Fruit fly (Drosophila melanogaster) whole organism, larva: ENCODE measurements around the gene mRpS35.
A peak's percentile ranks its signal among the peaks of the same experiment; 100 is the strongest.

Experiments
- noc ChIP-seq: fragments of 200-800 bp; sonication (Bioruptor generic); optimal IDR thresholded peaks from 3 replicates; lab custom pipeline; 2019; ENCODE audit warnings: missing biosample characterization, mild to moderate bottlenecking, missing genetic modification characterization, moderate library complexity

The mRpS35 gene

DNA sequence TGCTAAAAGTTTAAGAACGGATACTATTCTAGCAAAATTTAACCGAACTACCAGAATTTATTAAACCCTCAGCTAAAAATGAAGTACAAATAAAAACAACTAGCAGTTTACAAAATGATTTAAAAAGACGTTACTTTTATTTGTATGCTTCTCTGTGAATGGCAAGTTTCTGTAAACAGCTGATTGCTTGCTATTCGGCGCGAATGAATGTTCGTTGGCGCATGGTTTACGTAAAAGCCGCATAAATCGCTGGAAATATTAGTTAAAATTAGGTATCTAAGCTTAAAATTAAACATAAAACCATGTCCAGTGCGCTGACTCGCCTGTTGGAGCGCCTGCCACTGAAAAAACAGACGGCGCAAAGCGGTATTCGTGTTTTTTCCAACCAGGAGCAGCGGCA is at the start of gene mRpS35:
Gene mRpS35, plus strand, starts transcription at position 189 of the 400 bp plus-strand sequence.
- TF ChIP-seq noc, result no peak

DNA sequence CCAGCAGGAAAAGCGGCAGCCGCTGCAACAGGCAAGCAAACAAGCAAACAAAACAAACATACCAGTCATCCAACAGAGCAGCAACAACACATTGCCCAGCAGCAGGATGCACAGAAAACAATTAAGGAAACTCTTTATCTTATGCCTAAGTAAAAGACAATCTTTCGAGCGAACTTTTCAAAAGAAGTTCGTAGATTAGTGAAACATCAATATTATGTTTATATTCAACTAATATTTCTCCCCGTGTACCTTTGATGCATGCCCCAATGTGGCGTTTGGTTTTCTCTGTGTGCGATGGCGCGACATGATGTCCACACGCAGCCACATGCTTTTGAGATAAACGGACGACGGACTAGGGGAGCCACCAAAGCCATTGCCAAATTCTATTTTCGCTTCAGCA is 49.8 kb upstream of the mRpS35 start:
- no peak for TF ChIP-seq noc

dm6 chr3L:2733208-2733607 is 47.5 kb upstream of the mRpS35 start:
- TF ChIP-seq noc, result peak; percentile 45

DNA sequence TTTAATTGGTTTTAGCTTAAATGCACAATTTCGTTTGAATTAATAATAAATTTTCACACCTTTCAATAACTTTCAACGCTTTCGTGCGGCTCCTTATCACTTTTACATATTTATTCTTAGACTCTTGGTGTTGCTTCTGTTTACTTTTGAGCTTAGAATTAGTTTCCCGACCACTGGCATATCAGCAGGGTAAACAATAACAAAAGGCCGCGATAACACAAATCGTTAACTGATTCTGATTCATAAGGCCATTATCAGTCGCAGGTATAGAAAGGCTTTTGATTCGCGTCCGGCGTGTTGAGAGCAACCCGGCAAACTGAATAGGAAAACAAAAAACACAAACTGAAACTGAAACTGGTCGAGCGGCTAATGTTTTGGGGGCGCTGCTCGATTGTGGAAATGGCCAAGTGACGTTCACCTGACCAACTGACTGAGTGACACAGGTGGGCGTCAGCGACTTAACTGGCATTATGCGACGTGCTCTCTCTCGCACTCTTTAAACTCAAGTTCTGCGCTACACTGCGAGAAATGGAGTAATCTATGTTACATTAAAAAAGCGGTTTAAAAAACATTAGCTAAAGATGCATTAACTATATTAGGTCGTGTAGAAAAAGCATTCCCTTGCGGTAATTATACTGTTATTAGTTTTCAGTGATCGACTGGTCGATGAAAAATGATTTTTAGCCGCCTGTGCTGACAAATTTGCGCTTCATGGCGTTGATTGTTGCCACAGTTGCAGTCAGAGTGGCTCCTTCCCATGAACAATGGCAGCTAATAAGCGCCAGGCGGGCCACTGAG is 46.1 kb upstream of the mRpS35 start:
- TF ChIP-seq noc, result no peak

- TF ChIP-seq noc, result no peak
These were observed 41.2 kb upstream of the mRpS35 start, which contains the start of gene Acp62F for dm6 chr3L:2739450-2739849. Gene Acp62F, plus strand, starts transcription at chr3L:2739750.

dm6 chr3L:2743755-2744154 is 36.9 kb upstream of the mRpS35 start:
- no peak for TF ChIP-seq noc

dm6 chr3L:2744963-2745362 is 35.7 kb upstream of the mRpS35 start:
- no peak for TF ChIP-seq noc

dm6 chr3L:2745698-2746410 is 34.8 kb upstream of the mRpS35 start:
- TF ChIP-seq noc, result no peak

dm6 chr3L:2748359-2748758 is 32.3 kb upstream of the mRpS35 start:
- TF ChIP-seq noc, result no peak

dm6 chr3L:2762122-2762521 is 18.6 kb upstream of the mRpS35 start:
- no peak for TF ChIP-seq noc

- TF ChIP-seq noc, result no peak
These were observed 16.9 kb upstream of the mRpS35 start for dm6 chr3L:2763762-2764161.

DNA sequence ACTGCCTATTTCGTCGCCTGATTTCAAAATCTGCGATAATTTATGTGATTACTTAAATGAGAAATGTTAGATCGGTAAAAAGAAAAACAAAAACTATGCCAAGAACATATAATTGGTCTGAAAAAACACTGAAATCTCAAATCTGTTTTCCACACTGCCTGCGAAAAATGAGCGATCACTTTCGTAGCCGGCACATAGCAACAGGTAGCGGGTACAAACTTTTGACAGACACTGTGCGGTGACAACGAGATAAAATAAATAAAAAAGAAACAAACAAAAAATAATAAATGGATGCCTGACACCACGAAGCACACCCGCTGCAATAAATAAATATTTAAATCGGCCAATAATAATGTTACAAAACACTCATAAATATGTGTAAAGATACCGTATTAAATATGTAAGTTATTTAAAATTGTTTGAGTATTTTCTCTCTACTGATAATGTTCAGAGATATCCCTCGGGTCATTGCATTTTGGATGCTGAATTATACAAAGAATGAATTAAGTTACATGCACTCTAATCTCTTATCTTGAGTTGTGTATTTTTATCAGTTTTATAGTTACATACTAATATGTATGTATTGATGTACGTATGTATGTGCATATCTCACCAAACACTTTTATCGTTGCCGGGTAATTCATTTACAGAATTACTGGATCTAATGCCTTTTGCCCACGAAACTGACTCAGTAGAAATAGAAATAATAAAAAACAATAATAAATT is 15.5 kb upstream of the mRpS35 start:
- TF ChIP-seq noc, result no peak

- TF ChIP-seq noc, result no peak
These were observed 14.9 kb upstream of the mRpS35 start for dm6 chr3L:2765794-2766268.

DNA sequence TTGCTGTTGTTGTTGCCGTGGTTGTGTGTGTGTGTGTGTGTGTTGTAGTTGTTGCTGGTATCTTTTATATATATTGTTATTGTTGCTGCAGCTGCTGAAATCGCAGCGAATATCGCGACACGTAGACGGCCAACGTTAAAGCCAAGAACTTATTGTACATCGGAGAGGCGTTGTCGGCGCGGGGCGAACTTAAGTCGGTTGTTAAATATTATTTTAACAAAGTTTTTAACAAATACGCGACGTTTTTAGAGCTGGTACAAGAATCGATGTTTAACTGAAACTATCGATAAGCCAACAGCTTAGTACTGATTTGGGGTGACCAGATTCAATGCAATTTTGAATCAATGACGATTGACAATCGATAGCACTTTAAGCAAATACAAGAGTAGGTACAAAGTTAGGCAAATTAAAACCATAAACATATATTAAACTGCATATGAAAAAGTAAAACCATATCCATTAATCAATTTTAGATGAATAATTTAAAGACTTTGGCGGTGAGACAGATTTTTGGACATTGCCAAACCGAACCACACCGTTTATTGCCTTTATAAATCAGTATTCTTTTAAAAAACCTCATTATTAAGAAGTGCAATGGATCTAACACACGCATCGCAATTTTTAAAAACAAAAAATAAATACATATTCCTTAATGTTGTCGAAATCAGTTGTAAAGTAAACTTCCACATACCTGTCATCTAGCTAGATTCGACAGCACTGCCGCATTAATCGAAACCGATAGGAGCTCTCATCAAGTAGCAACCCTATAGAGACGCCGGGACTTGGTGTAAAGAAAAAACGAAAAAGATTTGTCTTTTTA is 14.2 kb upstream of the mRpS35 start, which contains the start of the genes Mrtf and Non2:
Gene Mrtf, minus strand, starts transcription at position 268 of the 820 bp plus-strand sequence.
Gene Non2, plus strand, starts transcription at position 731 of the 820 bp plus-strand sequence.
- TF ChIP-seq noc, result peak; percentile 48

DNA sequence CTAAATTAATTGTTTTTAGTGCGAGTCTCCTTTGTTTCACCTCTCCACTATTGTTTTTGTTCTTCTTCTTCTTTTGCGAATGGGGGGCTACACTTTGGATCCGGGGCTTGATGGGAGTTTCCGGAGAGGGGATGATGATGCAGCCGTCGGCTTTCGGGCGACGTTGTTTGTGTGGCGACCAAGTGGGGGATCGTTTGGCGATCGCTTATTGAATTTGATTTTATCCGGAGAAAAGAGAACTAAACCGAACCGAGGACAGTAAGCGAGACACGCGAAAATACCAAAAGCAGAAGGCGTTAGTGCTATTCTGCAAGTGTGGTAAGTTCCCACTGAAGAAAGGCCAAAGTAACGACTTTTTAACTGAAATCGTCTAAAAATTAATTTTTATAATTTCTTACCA is 8.7 kb upstream of the mRpS35 start, which contains the start of gene AhcyL1:
Gene AhcyL1, minus strand, starts transcription at position 281 of the 400 bp plus-strand sequence.
- no peak for TF ChIP-seq noc

- peak; percentile 90 for TF ChIP-seq noc
These were observed 6.7 kb upstream of the mRpS35 start, which contains the start of the genes CG12093 and Atg2 for dm6 chr3L:2773968-2774461. Gene CG12093, minus strand, starts transcription at chr3L:2774007. Gene Atg2, plus strand, starts transcription at chr3L:2774338.
